Worm (Caenorhabditis elegans): ENCODE data around the gene nspc-1.

DNA sequence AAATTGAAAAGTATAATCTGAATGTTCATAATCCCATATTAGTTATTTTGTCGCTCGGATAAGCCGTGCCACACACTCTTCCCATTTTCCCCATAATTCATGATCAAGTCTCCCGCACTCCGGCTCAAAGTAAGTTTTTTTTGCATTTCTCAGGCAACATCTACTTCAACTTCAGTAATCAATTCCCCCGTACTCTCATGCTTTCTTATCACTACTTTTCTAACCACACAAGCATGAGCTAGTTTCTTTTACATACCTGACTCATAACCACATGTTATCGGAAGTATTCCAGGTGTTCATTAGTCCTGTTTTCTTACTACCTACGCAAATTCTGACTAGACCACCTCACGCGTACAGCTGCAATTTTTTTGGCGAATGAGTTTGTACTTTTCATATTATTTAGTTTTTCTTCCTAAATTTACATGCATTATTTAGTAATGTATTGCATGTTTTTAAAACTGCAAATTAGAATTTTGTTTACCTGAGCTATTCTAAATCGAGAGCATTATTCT, 31.7 kb upstream of the nspc-1 start:
- no peak for TF ChIP-seq W03F9.2 (tag; optimal IDR thresholded peaks at IDR 0.05)
- TF ChIP-seq him-1 (tag; optimal IDR thresholded peaks at IDR 0.05) = no peak

Data from whole organism, L4/young adult.